Worm (Caenorhabditis elegans): ENCODE data around the gene Y49F6B.9.

The Y49F6B.9 gene

DNA sequence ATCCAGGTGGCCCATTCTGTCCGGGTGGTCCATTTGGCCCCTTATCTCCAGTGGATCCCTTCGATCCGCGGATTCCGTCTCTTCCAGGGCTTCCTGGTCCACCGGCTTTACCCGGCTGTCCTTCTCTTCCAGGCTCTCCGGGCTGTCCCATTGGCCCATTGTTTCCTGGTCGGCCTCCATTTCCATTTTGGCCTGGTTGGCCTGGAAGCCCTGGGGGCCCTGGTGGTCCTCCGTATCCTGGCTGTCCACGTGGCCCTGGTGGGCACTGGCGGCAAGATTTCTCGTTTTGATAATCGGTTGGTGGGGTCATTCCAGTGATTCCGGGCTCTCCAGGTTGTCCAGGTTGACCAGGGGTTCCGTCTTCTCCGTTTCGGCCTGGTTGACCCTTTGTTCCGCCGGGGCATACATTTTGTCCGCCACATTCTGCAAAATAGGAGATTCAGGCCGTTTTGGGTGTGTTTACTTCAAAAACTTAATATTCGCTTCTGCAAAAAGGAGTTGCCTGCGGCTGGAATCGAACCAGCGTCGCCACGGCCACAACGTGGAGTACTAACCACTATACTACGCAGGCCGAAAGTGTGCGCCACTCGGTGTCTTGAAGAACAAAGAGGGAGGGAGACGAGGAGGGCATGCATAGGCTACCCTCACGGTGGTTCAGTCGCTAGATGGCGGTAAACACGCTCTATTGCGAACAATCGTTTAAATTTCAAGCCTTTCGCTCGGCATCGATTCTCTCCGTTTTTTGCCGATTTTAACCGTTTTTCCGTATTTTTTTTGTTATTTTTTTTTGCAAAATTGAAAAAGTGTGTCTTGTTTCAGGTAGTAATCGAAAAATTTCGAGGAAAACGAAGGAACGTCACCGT, 22.0 kb upstream of the Y49F6B.9 start, which contains the start of gene W09G10.9 (continued):
- TF ChIP-seq repo-1 (tag; optimal IDR thresholded peaks at IDR 0.05) (no peak), B0336.3 (GFP tag; IDR thresholded peaks at IDR 0.05) (peak; percentile 49; the same call in 1 of the 2 replicates), nhr-179 (tag; optimal IDR thresholded peaks at IDR 0.05) (no peak), ekl-4 (GFP tag; IDR thresholded peaks at IDR 0.05) (peak; percentile 75), ceh-27 (GFP tag; optimal IDR thresholded peaks at IDR 0.05) (peak; percentile 74), snpc-3.4 (tag; optimal IDR thresholded peaks at IDR 0.05) (peak; percentile 43), madf-8 (GFP tag; conservative IDR thresholded peaks at IDR 0.05) (no peak; the same call in 1 of the 2 replicates), aptf-2 (GFP tag; conservative IDR thresholded peaks at IDR 0.05) (no peak), attf-5 (GFP tag; optimal IDR thresholded peaks at IDR 0.05) (peak; percentile 71), atf-7 (tag; optimal IDR thresholded peaks at IDR 0.05) (peak; percentile 23), sea-2 (GFP tag; IDR thresholded peaks at IDR 0.05) (no peak), sdz-38 (tag; optimal IDR thresholded peaks at IDR 0.05) (no peak), unc-62 (GFP tag; optimal IDR thresholded peaks at IDR 0.05) (no peak), snpc-4 (GFP tag; optimal IDR thresholded peaks at IDR 0.05) (peak; percentile 1), snpc-4 (tag; optimal IDR thresholded peaks at IDR 0.05) (peak in 2 of 4 experiments; percentile 47 to 52), hlh-12 (tag; optimal IDR thresholded peaks at IDR 0.05) (no peak), ztf-22 (GFP tag; optimal IDR thresholded peaks at IDR 0.05) (no peak), nfyb-1 (GFP tag; IDR thresholded peaks at IDR 0.05) (peak; percentile 90), F55B11.4 (tag; optimal IDR thresholded peaks at IDR 0.05; ENCODE audit: borderline replicate concordance, insufficient read depth) (no peak), fkh-3 (tag; optimal IDR thresholded peaks at IDR 0.05) (no peak), F37B4.10 (GFP tag; IDR thresholded peaks at IDR 0.05) (no peak), ceh-40 (GFP tag; IDR thresholded peaks at IDR 0.05) (peak; percentile 36; the same call in 1 of the 2 replicates), madf-6 (GFP tag; IDR thresholded peaks at IDR 0.05) (peak; percentile 73), rcor-1 (GFP tag; IDR thresholded peaks at IDR 0.05) (peak; percentile 82), F33H1.4 (GFP tag; IDR thresholded peaks at IDR 0.05) (peak; percentile 61), rec-8 (tag; optimal IDR thresholded peaks at IDR 0.05) (peak in 1 of 2 experiments; percentile 30), ceh-58 (GFP tag; IDR thresholded peaks at IDR 0.05) (0 out of 2 replicates have a peak, but pooled peaks have one; percentile 40), gei-17 (GFP tag; optimal IDR thresholded peaks at IDR 0.05) (no peak), dpl-1 (GFP tag; optimal IDR thresholded peaks at IDR 0.05) (no peak), lir-1 (GFP tag; conservative IDR thresholded peaks at IDR 0.05) (peak; percentile 68; the same call in 1 of the 2 replicates), F10E7.11 (tag; optimal IDR thresholded peaks at IDR 0.05) (no peak), ztf-25 (GFP tag; IDR thresholded peaks at IDR 0.05) (peak; percentile 77; the same call in 1 of the 2 replicates), F23B12.7 (tag; optimal IDR thresholded peaks at IDR 0.05; ENCODE audit: insufficient read depth) (peak; percentile 57), hsf-1 (GFP tag; IDR thresholded peaks at IDR 0.05) (no peak), B0261.1 (tag; optimal IDR thresholded peaks at IDR 0.05) (peak; percentile 84), mxl-1 (tag; optimal IDR thresholded peaks at IDR 0.05) (no peak), hlh-26 (GFP tag; conservative IDR thresholded peaks at IDR 0.05) (no peak), let-607 (tag; optimal IDR thresholded peaks at IDR 0.05) (no peak), F22D6.2 (tag; optimal IDR thresholded peaks at IDR 0.05) (no peak), Y95B8A.8 (GFP tag; IDR thresholded peaks at IDR 0.05) (peak; percentile 83), snpc-1.1 (tag; optimal IDR thresholded peaks at IDR 0.05; ENCODE audit: insufficient read depth) (peak; percentile 11), ets-4 (GFP tag; optimal IDR thresholded peaks at IDR 0.05) (no peak), madf-10 (tag; optimal IDR thresholded peaks at IDR 0.05) (peak; percentile 44), athp-1 (tag; optimal IDR thresholded peaks at IDR 0.05) (peak; percentile 9), egrh-3 (GFP tag; IDR thresholded peaks at IDR 0.05) (peak; percentile 52), F49E8.2 (tag; optimal IDR thresholded peaks at IDR 0.05; ENCODE audit: insufficient read depth) (no peak)

Data from whole organism, young adult.